Fruit fly (Drosophila melanogaster) S2 (cell line): Measurements from ENCODE around the gene Mst87F.

Experiments used
- CG8478 ChIP-seq: fragments of >200 bp; optimal IDR thresholded peaks from 2 replicates; lab custom pipeline; 2018
- CTCF ChIP-seq, 2 experiments: fragments of >200 bp; optimal IDR thresholded peaks; 2 replicates each; lab custom pipeline; 2018

- no peak for TF ChIP-seq CG8478 (lab: Kevin White, UChicago)
- TF ChIP-seq CTCF (optimal IDR thresholded peaks at IDR 0.05; lab: Kevin White, UChicago), result no peak
Measured at dm6 chr3R:13806032-13806709, 21.6 kb downstream of the Mst87F start.
